Fruit fly (Drosophila melanogaster) whole organism: Measurements from ENCODE around the gene CG12194.

ENCODE experiments used
- CG8478 ChIP-seq: fragments of >200 bp; optimal IDR thresholded peaks from 2 replicates; lab custom pipeline; 2018; ENCODE audit warnings: inconsistent platforms
- Dll ChIP-seq: fragments of >200 bp; optimal IDR thresholded peaks from 2 replicates; lab custom pipeline; 2017
- EcR ChIP-seq, 2 experiments: fragments of >200 bp; optimal IDR thresholded peaks; 2 replicates each; lab custom pipeline; 2017; ENCODE audit warnings: missing biosample characterization in 2 of 2, missing genetic modification characterization in 2 of 2, missing genetic modification reagents in 2 of 2
- pan ChIP-seq: fragments of >200 bp; optimal IDR thresholded peaks from 2 replicates; lab custom pipeline; 2017
- psq ChIP-seq: fragments of >200 bp; optimal IDR thresholded peaks from 2 replicates; lab custom pipeline; 2017
- usp ChIP-seq: fragments of >200 bp; optimal IDR thresholded peaks from 2 replicates; lab custom pipeline; 2017; ENCODE audit warnings: missing biosample characterization, missing genetic modification characterization, mixed read lengths

DNA sequence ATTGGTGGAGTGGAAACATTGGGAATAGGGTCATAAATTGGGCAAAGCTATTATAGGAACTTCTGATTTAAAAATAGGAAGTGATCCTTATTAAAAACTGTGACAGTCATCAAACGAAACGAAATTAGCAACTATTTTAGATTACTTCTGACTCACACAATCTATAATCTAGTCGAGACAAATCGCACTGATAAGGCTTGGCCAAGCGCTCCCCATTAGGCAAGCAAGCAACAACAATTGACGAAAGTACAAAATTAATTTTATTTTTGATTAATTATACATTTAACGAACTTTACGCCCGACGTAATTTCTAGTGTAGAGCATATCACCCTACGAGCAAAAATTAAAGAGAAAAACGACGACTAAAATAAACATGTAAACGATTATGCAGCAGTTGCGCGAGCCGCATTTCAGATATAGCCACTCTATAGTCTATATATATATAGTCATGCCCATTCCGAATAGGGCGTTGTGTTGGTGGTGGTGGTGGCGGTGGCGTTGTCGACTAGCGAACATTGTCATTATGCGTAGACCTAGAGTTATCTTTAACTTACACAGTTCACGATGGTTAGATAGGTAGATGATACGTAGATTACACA is 3.0 kb upstream of the CG12194 start, which contains the start of gene Ir25a:
- no peak for TF ChIP-seq EcR (GFP tag; optimal IDR thresholded peaks at IDR 0.05; lab: Kevin White, UChicago)
- no peak for TF ChIP-seq psq
- TF ChIP-seq usp (GFP tag; lab: Kevin White, UChicago): no peak
- no peak for TF ChIP-seq CG8478
- no peak for TF ChIP-seq pan (lab: Kevin White, UChicago)
- TF ChIP-seq Dll: no peak
